Worm (Caenorhabditis elegans) whole organism, late embryonic: ENCODE results near the gene zipt-7.1.
A peak's percentile ranks its signal among the peaks of the same experiment; 100 is the strongest.
"Not testable (repeated sequence)": the region's sequence is repeated elsewhere in the genome, so short reads cannot be mapped to it uniquely, and the experiment has no call there.

Experiments
- F13H6.1 ChIP-seq: sonication (generic microtip); optimal IDR thresholded peaks from 2 replicates; lab custom pipeline; 2016; ENCODE audit warnings: missing genetic modification characterization, missing compliant biosample characterization
- K09A11.1 ChIP-seq: sonication (generic microtip); optimal IDR thresholded peaks from 2 replicates; lab custom pipeline; 2017; ENCODE audit warnings: antibody characterized with exemption, mild to moderate bottlenecking, missing genetic modification characterization, missing compliant biosample characterization; ENCODE audit not compliant: insufficient read depth
- Y22D7AL.16 ChIP-seq: sonication (generic microtip); optimal IDR thresholded peaks from 2 replicates; lab custom pipeline; 2016; ENCODE audit warnings: missing genetic modification characterization, missing compliant biosample characterization
- ahr-1 ChIP-seq: sonication (generic microtip); optimal IDR thresholded peaks from 2 replicates; lab custom pipeline; 2016; ENCODE audit warnings: missing genetic modification characterization, missing compliant biosample characterization
- ama-1 ChIP-seq: fragments of 150-350 bp; optimal IDR thresholded peaks from 2 replicates; lab custom pipeline; 2014
- ceh-18 ChIP-seq: sonication (generic microtip); optimal IDR thresholded peaks from 2 replicates; lab custom pipeline; 2016; ENCODE audit warnings: missing genetic modification characterization, missing compliant biosample characterization
- ceh-2 ChIP-seq: sonication (generic microtip); optimal IDR thresholded peaks from 2 replicates; lab custom pipeline; 2016; ENCODE audit warnings: missing genotype, missing genetic modification characterization, missing compliant biosample characterization
- ceh-22 ChIP-seq: sonication (generic microtip); optimal IDR thresholded peaks from 2 replicates; lab custom pipeline; 2017; ENCODE audit warnings: missing biosample characterization, missing genetic modification characterization
- ceh-24 ChIP-seq: sonication (generic microtip); optimal IDR thresholded peaks from 2 replicates; lab custom pipeline; 2016; ENCODE audit warnings: mild to moderate bottlenecking, missing genetic modification characterization, missing compliant biosample characterization
- ceh-30 ChIP-seq: fragments of 150-350 bp; optimal IDR thresholded peaks from 2 replicates; lab custom pipeline; 2014; ENCODE audit warnings: missing biosample characterization, missing genetic modification characterization
- ceh-45 ChIP-seq: fragments of 200-800 bp; sonication (Bioruptor generic); IDR thresholded peaks from 2 replicates; pipeline ENCODE4 v1.3.6; 2022; ENCODE audit warnings: missing genetic modification reagents, missing genetic modification characterization, missing compliant biosample characterization
- ceh-48 ChIP-seq: sonication (generic microtip); optimal IDR thresholded peaks from 2 replicates; lab custom pipeline; 2016; ENCODE audit warnings: missing genetic modification characterization, inconsistent platforms, missing compliant biosample characterization
- che-1 ChIP-seq: sonication (generic microtip); optimal IDR thresholded peaks from 2 replicates; lab custom pipeline; 2016; ENCODE audit warnings: mild to moderate bottlenecking, missing genetic modification characterization, missing compliant biosample characterization
- dve-1 ChIP-seq: sonication (generic microtip); optimal IDR thresholded peaks from 2 replicates; lab custom pipeline; 2017; ENCODE audit warnings: antibody characterized with exemption, mild to moderate bottlenecking, missing genetic modification characterization, missing compliant biosample characterization
- ets-4 ChIP-seq: sonication (generic microtip); optimal IDR thresholded peaks from 2 replicates; lab custom pipeline; 2016; ENCODE audit warnings: missing genetic modification characterization, missing compliant biosample characterization
- fax-1 ChIP-seq: sonication (generic microtip); optimal IDR thresholded peaks from 2 replicates; lab custom pipeline; 2016; ENCODE audit warnings: missing genotype, missing genetic modification characterization, missing compliant biosample characterization
- fkh-6 ChIP-seq: sonication (generic microtip); optimal IDR thresholded peaks from 2 replicates; lab custom pipeline; 2016; ENCODE audit warnings: missing genetic modification characterization, missing compliant biosample characterization
- gmeb-2 ChIP-seq: sonication (generic microtip); optimal IDR thresholded peaks from 2 replicates; lab custom pipeline; 2016; ENCODE audit warnings: missing genetic modification characterization, inconsistent platforms, missing compliant biosample characterization
- hlh-15 ChIP-seq: sonication (generic microtip); optimal IDR thresholded peaks from 2 replicates; lab custom pipeline; 2016; ENCODE audit warnings: missing genetic modification characterization, missing compliant biosample characterization
- hlh-30 ChIP-seq: sonication (generic microtip); optimal IDR thresholded peaks from 2 replicates; lab custom pipeline; 2017; ENCODE audit warnings: antibody characterized with exemption, missing genetic modification characterization, missing compliant biosample characterization; ENCODE audit not compliant: insufficient read depth
- hlh-6 ChIP-seq: sonication (generic microtip); optimal IDR thresholded peaks from 2 replicates; lab custom pipeline; 2016; ENCODE audit warnings: missing genotype, missing genetic modification characterization, missing compliant biosample characterization
- hlh-8 ChIP-seq: sonication (generic microtip); optimal IDR thresholded peaks from 2 replicates; lab custom pipeline; 2016; ENCODE audit warnings: missing genotype, missing genetic modification characterization, missing compliant biosample characterization
- lin-11 ChIP-seq: fragments of 200-800 bp; sonication (Bioruptor generic); optimal IDR thresholded peaks from 2 replicates; lab custom pipeline; 2018; ENCODE audit warnings: mild to moderate bottlenecking, missing genetic modification characterization, missing compliant biosample characterization
- mec-3 ChIP-seq: sonication (generic microtip); optimal IDR thresholded peaks from 2 replicates; lab custom pipeline; 2016; ENCODE audit warnings: borderline replicate concordance, missing genetic modification characterization, missing compliant biosample characterization
- nfya-1 ChIP-seq: sonication (generic microtip); optimal IDR thresholded peaks from 2 replicates; lab custom pipeline; 2017; ENCODE audit warnings: missing genetic modification characterization, mild to moderate bottlenecking, missing compliant biosample characterization, antibody characterized with exemption, moderate library complexity
- nhr-11 ChIP-seq: fragments of 150-350 bp; optimal IDR thresholded peaks from 2 replicates; lab custom pipeline; 2014; ENCODE audit warnings: missing biosample characterization, missing genetic modification characterization
- npax-4 ChIP-seq: sonication (generic microtip); optimal IDR thresholded peaks from 2 replicates; lab custom pipeline; 2016; ENCODE audit warnings: missing genetic modification characterization, missing compliant biosample characterization
- pag-3 ChIP-seq: sonication (generic microtip); optimal IDR thresholded peaks from 2 replicates; lab custom pipeline; 2016; ENCODE audit warnings: missing compliant biosample characterization, missing genetic modification characterization, borderline replicate concordance
- pha-4 ChIP-seq: fragments of 150-350 bp; optimal IDR thresholded peaks from 2 replicates; lab custom pipeline; 2018; ENCODE audit warnings: missing biosample characterization, missing genetic modification reagents, missing genetic modification characterization
- pqm-1 ChIP-seq: sonication (generic microtip); optimal IDR thresholded peaks from 2 replicates; lab custom pipeline; 2016; ENCODE audit warnings: missing genetic modification characterization, missing compliant biosample characterization
- pros-1 ChIP-seq: fragments of 150-350 bp; optimal IDR thresholded peaks from 2 replicates; lab custom pipeline; 2014; ENCODE audit warnings: missing biosample characterization, missing genetic modification reagents, missing genetic modification characterization
- sdc-2 ChIP-seq: sonication (generic microtip); optimal IDR thresholded peaks from 2 replicates; lab custom pipeline; 2016; ENCODE audit warnings: missing genotype, missing genetic modification characterization, missing compliant biosample characterization
- sox-2 ChIP-seq: fragments of 200-800 bp; sonication (Bioruptor generic); IDR thresholded peaks from 2 replicates; pipeline ENCODE4 v1.3.6; 2022; ENCODE audit warnings: missing genetic modification reagents, missing genetic modification characterization, missing compliant biosample characterization
- tbx-2 ChIP-seq: sonication (generic microtip); optimal IDR thresholded peaks from 2 replicates; lab custom pipeline; 2016; ENCODE audit warnings: missing genetic modification characterization, missing compliant biosample characterization
- tbx-7 ChIP-seq: sonication (generic microtip); optimal IDR thresholded peaks from 2 replicates; lab custom pipeline; 2016; ENCODE audit warnings: missing genotype, missing genetic modification characterization, missing compliant biosample characterization
- unc-3 ChIP-seq, 2 experiments: fragments of 200-800 bp in 1 of 2; sonication (Bioruptor generic) in 1 of 2; sonication (generic microtip) in 1 of 2; conservative IDR thresholded peaks in 1 of 2; optimal IDR thresholded peaks in 1 of 2; 2 replicates each; pipeline versions ENCODE4 v1.3.6 to Lab custom; 2016 to 2022; ENCODE audit warnings: missing compliant biosample characterization in 2 of 2, missing genetic modification characterization in 2 of 2, missing genetic modification reagents in 1 of 2
- unc-42 ChIP-seq: sonication (generic microtip); optimal IDR thresholded peaks from 2 replicates; lab custom pipeline; 2016; ENCODE audit warnings: missing genotype, missing genetic modification characterization, missing compliant biosample characterization
- unc-55 ChIP-seq: sonication (generic microtip); optimal IDR thresholded peaks from 2 replicates; lab custom pipeline; 2017; ENCODE audit warnings: missing biosample characterization, missing genetic modification reagents, missing genetic modification characterization
- zip-5 ChIP-seq: sonication (generic microtip); optimal IDR thresholded peaks from 2 replicates; lab custom pipeline; 2016; ENCODE audit warnings: missing genetic modification characterization, missing compliant biosample characterization

Gene zipt-7.1

DNA sequence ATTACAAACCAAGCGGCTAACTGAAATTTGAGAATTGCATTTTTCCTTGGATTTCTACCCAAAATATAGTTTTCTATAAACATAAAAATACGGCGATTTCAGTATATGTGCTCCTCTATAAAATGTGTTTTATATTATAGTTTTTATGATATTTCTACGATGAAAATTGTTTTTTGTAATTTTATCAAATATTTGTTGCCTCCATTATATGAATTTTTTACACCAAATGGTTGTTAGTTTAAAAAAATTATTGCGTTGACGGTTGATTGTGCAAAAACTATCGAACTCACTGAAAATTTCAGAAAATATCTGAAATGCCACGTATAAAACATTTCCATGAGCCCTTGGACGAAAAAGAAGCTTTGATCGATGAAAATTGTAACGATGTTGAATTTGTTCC is 20.3 kb upstream of the zipt-7.1 start, which contains the start of gene T28F3.9:
Gene T28F3.9 (plus strand): TSS at position 301 of the 400 bp plus-strand sequence.
- no peak for TF ChIP-seq fkh-6
- no peak for TF ChIP-seq Y22D7AL.16 (tag; lab: Kevin White, UChicago)

- not testable (repeated sequence) for TF ChIP-seq K09A11.1, ceh-2, sdc-2 (tag; lab: Kevin White, UChicago)
Observed at ce11 chrIV:17307223-17307622, 19.3 kb upstream of the zipt-7.1 start, which contains the start of gene T28F3.8. Gene T28F3.8, minus strand, starts transcription at chrIV:17307323.

ce11 chrIV:17301933-17302332 is 14.0 kb upstream of the zipt-7.1 start, which contains the start of gene ifta-2:
Gene ifta-2, minus strand, starts transcription at chrIV:17302033.
- TF ChIP-seq lin-11 (tag; lab: Kevin White, UChicago) (no peak), pag-3 (tag; lab: Kevin White, UChicago) (no peak), F13H6.1 (tag; lab: Kevin White, UChicago) (no peak), unc-3 (GFP tag; conservative IDR thresholded peaks at IDR 0.05; lab: Robert Waterston, UW) (no peak), unc-3 (tag; optimal IDR thresholded peaks at IDR 0.05; lab: Kevin White, UChicago) (no peak), che-1 (tag; lab: Kevin White, UChicago) (no peak)

ce11 chrIV:17294489-17294888 is 6.5 kb upstream of the zipt-7.1 start, which contains the start of gene T28F3.5:
Gene T28F3.5, plus strand, starts transcription at chrIV:17294789.
- TF ChIP-seq ceh-48 (tag; lab: Kevin White, UChicago) (no peak), fkh-6 (no peak), npax-4 (tag; lab: Kevin White, UChicago) (no peak), tbx-7 (tag; lab: Kevin White, UChicago) (no peak), F13H6.1 (tag; lab: Kevin White, UChicago) (no peak), ama-1 (lab: Kevin White, UChicago) (no peak), ceh-2 (tag; lab: Kevin White, UChicago) (no peak), ceh-30 (tag; lab: Kevin White, UChicago) (no peak), mec-3 (tag; lab: Kevin White, UChicago) (no peak), pros-1 (tag; lab: Kevin White, UChicago) (no peak), pha-4 (tag; lab: Kevin White, UChicago) (no peak), unc-42 (tag; lab: Kevin White, UChicago) (no peak), hlh-15 (tag; lab: Kevin White, UChicago) (no peak), ceh-18 (tag; lab: Kevin White, UChicago) (no peak), hlh-6 (tag; lab: Kevin White, UChicago) (no peak), Y22D7AL.16 (tag; lab: Kevin White, UChicago) (no peak), zip-5 (tag; lab: Kevin White, UChicago) (no peak), fax-1 (tag; lab: Kevin White, UChicago) (no peak), ceh-22 (tag; lab: Kevin White, UChicago) (no peak)

- TF ChIP-seq unc-55 (peak; percentile 18), nhr-11 (no peak)
Observed at ce11 chrIV:17293679-17294078, 5.7 kb upstream of the zipt-7.1 start.

DNA sequence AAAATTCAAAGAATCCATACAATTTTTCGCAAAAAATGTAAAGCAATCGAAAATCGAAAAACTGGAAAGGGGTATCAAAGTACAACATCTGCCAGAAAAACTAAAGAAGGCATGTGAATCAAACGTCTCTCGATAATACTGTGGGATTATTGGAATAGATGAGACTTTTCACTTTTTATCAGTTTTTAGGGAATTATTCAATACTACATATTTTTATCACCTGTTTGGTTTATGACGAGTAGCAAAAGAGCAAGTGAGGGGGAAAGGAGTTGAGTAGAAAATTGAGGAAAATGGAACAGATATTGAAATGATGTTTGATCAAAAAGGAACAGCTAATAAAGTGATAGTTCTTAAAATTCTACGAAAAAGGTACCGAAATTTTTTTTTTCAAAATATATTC is 5.1 kb upstream of the zipt-7.1 start:
- TF ChIP-seq fax-1 (tag; lab: Kevin White, UChicago) (no peak), ets-4 (tag; lab: Kevin White, UChicago) (no peak), ahr-1 (tag; lab: Kevin White, UChicago) (no peak), mec-3 (tag; lab: Kevin White, UChicago) (no peak), hlh-15 (tag; lab: Kevin White, UChicago) (no peak), unc-55 (no peak), unc-3 (GFP tag; conservative IDR thresholded peaks at IDR 0.05; lab: Robert Waterston, UW) (no peak), unc-3 (tag; optimal IDR thresholded peaks at IDR 0.05; lab: Kevin White, UChicago) (no peak), dve-1 (tag; lab: Kevin White, UChicago) (no peak), sdc-2 (tag; lab: Kevin White, UChicago) (no peak), gmeb-2 (tag; lab: Kevin White, UChicago) (no peak), ceh-24 (no peak), pqm-1 (tag; lab: Kevin White, UChicago) (no peak), tbx-2 (no peak), hlh-8 (no peak), ceh-30 (tag; lab: Kevin White, UChicago) (no peak), sox-2 (no peak), F13H6.1 (tag; lab: Kevin White, UChicago) (no peak), hlh-30 (tag; lab: Kevin White, UChicago) (no peak), nfya-1 (tag; lab: Kevin White, UChicago) (no peak), ceh-45 (GFP tag; lab: Robert Waterston, UW) (no peak)
